Fruit fly (Drosophila melanogaster) whole organism, embryonic: ENCODE measurements around the gene slif.

Experiments used
- B-H2 ChIP-seq: fragments of 200-800 bp; sonication (Bioruptor generic); optimal IDR thresholded peaks from 2 replicates; lab custom pipeline; 2018; ENCODE audit warnings: missing biosample characterization, mild to moderate bottlenecking, missing genetic modification characterization
- CG10565 ChIP-seq: fragments of 200-800 bp; sonication (Bioruptor generic); optimal IDR thresholded peaks from 3 replicates; lab custom pipeline; 2016; ENCODE audit warnings: missing biosample characterization, mild to moderate bottlenecking, missing genetic modification characterization
- CG11247 ChIP-seq: fragments of 200-800 bp; sonication (Bioruptor generic); IDR thresholded peaks from 2 replicates; pipeline ENCODE4 v1.3.6; 2022; ENCODE audit warnings: missing biosample characterization, missing genetic modification characterization
- CG11456 ChIP-seq: fragments of 200-800 bp; sonication (Bioruptor generic); IDR thresholded peaks from 3 replicates; pipeline ENCODE4 v1.3.6; 2022; ENCODE audit warnings: missing biosample characterization, missing genetic modification characterization
- CG11723 ChIP-seq: fragments of 200-800 bp; sonication (Bioruptor generic); optimal IDR thresholded peaks from 2 replicates; lab custom pipeline; 2017; ENCODE audit warnings: missing biosample characterization, mild to moderate bottlenecking, missing genetic modification characterization
- CG14014 ChIP-seq: fragments of 200-800 bp; sonication (Bioruptor generic); IDR thresholded peaks from 2 replicates; pipeline ENCODE4 v1.3.6; 2022; ENCODE audit warnings: missing biosample characterization, missing genetic modification characterization
- CG15696 ChIP-seq: fragments of 200-800 bp; sonication (Bioruptor generic); optimal IDR thresholded peaks from 2 replicates; lab custom pipeline; 2019; ENCODE audit warnings: missing biosample characterization, mild to moderate bottlenecking, missing genetic modification characterization, moderate library complexity
- CG16779 ChIP-seq: fragments of 200-800 bp; sonication (Bioruptor generic); IDR thresholded peaks from 2 replicates; pipeline ENCODE4 v1.3.6; 2022; ENCODE audit warnings: missing biosample characterization, missing genetic modification characterization
- CG2202 ChIP-seq: fragments of 200-800 bp; sonication (Bioruptor generic); optimal IDR thresholded peaks from 2 replicates; lab custom pipeline; 2018; ENCODE audit warnings: missing biosample characterization, mild to moderate bottlenecking, missing genetic modification characterization
- CG2875 ChIP-seq: fragments of 200-800 bp; sonication (Bioruptor generic); optimal IDR thresholded peaks from 2 replicates; lab custom pipeline; 2017; ENCODE audit warnings: missing biosample characterization, mild to moderate bottlenecking, missing genetic modification characterization, missing genetic modification reagents
- CG31365 ChIP-seq: fragments of 200-800 bp; sonication (Bioruptor generic); optimal IDR thresholded peaks from 2 replicates; lab custom pipeline; 2018; ENCODE audit warnings: missing biosample characterization, mild to moderate bottlenecking, missing genetic modification characterization
- CG3281 ChIP-seq: fragments of 200-800 bp; sonication (Bioruptor generic); optimal IDR thresholded peaks from 3 replicates; lab custom pipeline; 2017; ENCODE audit warnings: missing biosample characterization, mild to moderate bottlenecking, missing genetic modification characterization
- CG33213 ChIP-seq: fragments of 200-800 bp; sonication (Bioruptor generic); optimal IDR thresholded peaks from 3 replicates; lab custom pipeline; 2016; ENCODE audit warnings: missing biosample characterization, missing genetic modification characterization
- CG3407 ChIP-seq: fragments of 200-800 bp; sonication (Bioruptor generic); optimal IDR thresholded peaks from 2 replicates; lab custom pipeline; 2018; ENCODE audit warnings: missing biosample characterization, mild to moderate bottlenecking, missing genetic modification characterization
- CG4282 ChIP-seq: fragments of 200-800 bp; sonication (Bioruptor generic); optimal IDR thresholded peaks from 2 replicates; lab custom pipeline; 2016; ENCODE audit warnings: missing biosample characterization, missing genetic modification characterization
- CG4730 ChIP-seq: fragments of 200-800 bp; sonication (Bioruptor generic); IDR thresholded peaks from 2 replicates; pipeline ENCODE4 v1.3.6; 2022; ENCODE audit warnings: missing biosample characterization, missing genetic modification characterization
- CG4820 ChIP-seq: fragments of 200-800 bp; sonication (Bioruptor generic); optimal IDR thresholded peaks from 3 replicates; lab custom pipeline; 2016; ENCODE audit warnings: missing biosample characterization, missing genetic modification characterization
- CG5180 ChIP-seq: fragments of 200-800 bp; sonication (Bioruptor generic); optimal IDR thresholded peaks from 3 replicates; lab custom pipeline; 2017; ENCODE audit warnings: missing biosample characterization, missing genetic modification characterization, mild to moderate bottlenecking, moderate library complexity, missing genetic modification reagents
- CG8281 ChIP-seq: fragments of 200-800 bp; sonication (Bioruptor generic); optimal IDR thresholded peaks from 2 replicates; lab custom pipeline; 2018; ENCODE audit warnings: missing biosample characterization, mild to moderate bottlenecking, missing genetic modification characterization, moderate library complexity
- CG9609 ChIP-seq: fragments of 200-800 bp; sonication (Bioruptor generic); optimal IDR thresholded peaks from 3 replicates; lab custom pipeline; 2016; ENCODE audit warnings: missing biosample characterization, missing genetic modification characterization
- CG9727 ChIP-seq: fragments of 200-800 bp; sonication (Bioruptor generic); optimal IDR thresholded peaks from 3 replicates; lab custom pipeline; 2017; ENCODE audit warnings: missing biosample characterization, mild to moderate bottlenecking, missing genetic modification characterization
- CG9932 ChIP-seq: fragments of 200-800 bp; sonication (Bioruptor generic); IDR thresholded peaks from 2 replicates; pipeline ENCODE4 v1.3.6; 2022; ENCODE audit warnings: missing biosample characterization, missing genetic modification characterization
- Dp ChIP-seq: fragments of 200-800 bp; sonication (Bioruptor generic); optimal IDR thresholded peaks from 2 replicates; lab custom pipeline; 2018; ENCODE audit warnings: missing biosample characterization, mild to moderate bottlenecking, missing genetic modification characterization, moderate library complexity
- MBD-R2 ChIP-seq: fragments of 200-800 bp; sonication (Bioruptor generic); IDR thresholded peaks from 2 replicates; pipeline ENCODE4 v1.3.6; 2022; ENCODE audit warnings: missing biosample characterization, missing genetic modification characterization
- Oli ChIP-seq: fragments of 200-800 bp; sonication (Bioruptor generic); optimal IDR thresholded peaks from 2 replicates; lab custom pipeline; 2018; ENCODE audit warnings: missing biosample characterization, mild to moderate bottlenecking, missing genetic modification characterization, moderate library complexity
- Pdp1 ChIP-seq, 2 experiments: fragments of 200-800 bp; sonication (Bioruptor generic); optimal IDR thresholded peaks; 3 replicates each; lab custom pipeline; 2016; ENCODE audit warnings: missing biosample characterization in 2 of 2, missing genetic modification characterization in 2 of 2, mild to moderate bottlenecking in 1 of 2, moderate library complexity in 1 of 2
- Rx ChIP-seq: fragments of 200-800 bp; sonication (Bioruptor generic); IDR thresholded peaks from 2 replicates; pipeline ENCODE4 v1.3.6; 2022; ENCODE audit warnings: missing biosample characterization, missing genetic modification characterization
- Ssrp ChIP-seq: fragments of 200-800 bp; sonication (Bioruptor generic); optimal IDR thresholded peaks from 2 replicates; lab custom pipeline; 2018; ENCODE audit warnings: missing biosample characterization, mild to moderate bottlenecking, missing genetic modification characterization, moderate library complexity
- ara ChIP-seq: fragments of 200-800 bp; sonication (Bioruptor generic); IDR thresholded peaks from 2 replicates; pipeline ENCODE4 v1.3.6; 2022; ENCODE audit warnings: missing biosample characterization, missing genetic modification characterization
- bsh ChIP-seq, 2 experiments: fragments of 200-800 bp; sonication (Bioruptor generic); optimal IDR thresholded peaks; 2 replicates each; lab custom pipeline; 2017 to 2018; ENCODE audit warnings: mild to moderate bottlenecking in 2 of 2, missing biosample characterization in 2 of 2, missing genetic modification characterization in 2 of 2, moderate library complexity in 1 of 2
- cad ChIP-seq: fragments of >200 bp; optimal IDR thresholded peaks from 2 replicates; lab custom pipeline; 2017; ENCODE audit warnings: missing biosample characterization, missing genetic modification characterization
- en ChIP-seq: fragments of 200-800 bp; sonication (Bioruptor generic); optimal IDR thresholded peaks from 2 replicates; lab custom pipeline; 2016; ENCODE audit warnings: missing biosample characterization, missing genetic modification characterization
- gce ChIP-seq: fragments of 200-800 bp; sonication (Bioruptor generic); IDR thresholded peaks from 3 replicates; pipeline ENCODE4 v1.3.6; 2022; ENCODE audit warnings: missing biosample characterization, missing genetic modification characterization
- grau ChIP-seq: fragments of 200-800 bp; optimal IDR thresholded peaks from 3 replicates; lab custom pipeline; 2019; ENCODE audit warnings: missing biosample characterization, mild to moderate bottlenecking, missing genetic modification characterization, moderate library complexity
- h ChIP-seq: fragments of >200 bp; optimal IDR thresholded peaks from 2 replicates; lab custom pipeline; 2017
- her ChIP-seq: fragments of 200-800 bp; sonication (Bioruptor generic); optimal IDR thresholded peaks from 2 replicates; lab custom pipeline; 2016; ENCODE audit warnings: missing biosample characterization, missing genetic modification characterization
- jing ChIP-seq: fragments of 200-800 bp; sonication (Bioruptor generic); optimal IDR thresholded peaks from 2 replicates; lab custom pipeline; 2018; ENCODE audit warnings: missing biosample characterization, mild to moderate bottlenecking, missing genetic modification characterization
- knrl ChIP-seq: fragments of 200-800 bp; sonication (Bioruptor generic); IDR thresholded peaks from 3 replicates; pipeline ENCODE4 v1.3.6; 2022; ENCODE audit warnings: missing biosample characterization, missing genetic modification characterization; ENCODE audit not compliant: partially characterized antibody
- lab ChIP-seq: fragments of 200-800 bp; sonication (Bioruptor generic); optimal IDR thresholded peaks from 3 replicates; lab custom pipeline; 2017; ENCODE audit warnings: missing biosample characterization, missing genetic modification characterization, mild to moderate bottlenecking, moderate library complexity, missing genetic modification reagents
- lmd ChIP-seq: fragments of 200-800 bp; sonication (Bioruptor generic); IDR thresholded peaks from 2 replicates; pipeline ENCODE4 v1.3.6; 2022; ENCODE audit warnings: missing biosample characterization, missing genetic modification characterization
- p53 ChIP-seq: fragments of 200-800 bp; sonication (Bioruptor generic); optimal IDR thresholded peaks from 2 replicates; lab custom pipeline; 2016; ENCODE audit warnings: missing biosample characterization, missing genetic modification characterization
- pb ChIP-seq: fragments of 200-800 bp; sonication (Bioruptor generic); optimal IDR thresholded peaks from 3 replicates; lab custom pipeline; 2016; ENCODE audit warnings: missing biosample characterization, missing genetic modification characterization
- pho ChIP-seq: fragments of 200-800 bp; sonication (Bioruptor generic); optimal IDR thresholded peaks from 2 replicates; lab custom pipeline; 2016; ENCODE audit warnings: missing biosample characterization, missing genetic modification characterization
- repo ChIP-seq: fragments of 200-800 bp; sonication (Bioruptor generic); optimal IDR thresholded peaks from 2 replicates; lab custom pipeline; 2016; ENCODE audit warnings: missing biosample characterization, missing genetic modification characterization
- salm ChIP-seq: fragments of 200-800 bp; sonication (Bioruptor generic); optimal IDR thresholded peaks from 2 replicates; lab custom pipeline; 2018; ENCODE audit warnings: missing biosample characterization, mild to moderate bottlenecking, missing genetic modification characterization
- scrt ChIP-seq: fragments of 200-800 bp; sonication (Bioruptor generic); optimal IDR thresholded peaks from 2 replicates; lab custom pipeline; 2018; ENCODE audit warnings: missing biosample characterization, mild to moderate bottlenecking, missing genetic modification characterization, moderate library complexity
- sisA ChIP-seq: fragments of 200-800 bp; sonication (Bioruptor generic); IDR thresholded peaks from 2 replicates; pipeline ENCODE4 v1.3.6; 2022; ENCODE audit warnings: missing biosample characterization, missing genetic modification characterization
- sug ChIP-seq: fragments of 200-800 bp; optimal IDR thresholded peaks from 2 replicates; lab custom pipeline; 2019; ENCODE audit warnings: missing biosample characterization, mild to moderate bottlenecking, missing genetic modification characterization, moderate library complexity
- ttk ChIP-seq: fragments of 200-800 bp; sonication (Bioruptor generic); IDR thresholded peaks from 2 replicates; pipeline ENCODE4 v2.1.2; 2022; ENCODE audit warnings: missing biosample characterization, missing genetic modification characterization
- tup ChIP-seq: fragments of 200-800 bp; sonication (Bioruptor generic); optimal IDR thresholded peaks from 2 replicates; lab custom pipeline; 2016; ENCODE audit warnings: missing biosample characterization, mild to moderate bottlenecking, missing genetic modification characterization, moderate library complexity

slif gene

dm6 chr3L:22871030-22871844 is 9.6 kb upstream of the slif start (continued):
- no peak for TF ChIP-seq scrt
- no peak for TF ChIP-seq lab (GFP tag; lab: Kevin White, UChicago)
- no peak for TF ChIP-seq Dp (GFP tag; lab: Kevin White, UChicago)
- no peak for TF ChIP-seq CG15696 (tag; lab: Kevin White, UChicago)
- no peak for TF ChIP-seq her (GFP tag; lab: Kevin White, UChicago)
- no peak for TF ChIP-seq CG4820
- TF ChIP-seq Rx (GFP tag; lab: Robert Waterston, UW), result no peak
- TF ChIP-seq gce (GFP tag; lab: Robert Waterston, UW), result no peak
- no peak for TF ChIP-seq B-H2 (GFP tag; lab: Kevin White, UChicago)
- no peak for TF ChIP-seq pho (GFP tag; lab: Kevin White, UChicago)
- TF ChIP-seq sisA, result no peak
- TF ChIP-seq CG33213 (GFP tag; lab: Kevin White, UChicago), result peak; percentile 2
- no peak for TF ChIP-seq CG8281
- no peak for TF ChIP-seq Ssrp (tag; lab: Kevin White, UChicago)
- peak; percentile 5 for TF ChIP-seq CG4282 (GFP tag; lab: Kevin White, UChicago)
- no peak for TF ChIP-seq sug (tag; lab: Kevin White, UChicago)
- TF ChIP-seq pb, result no peak
- 0 out of 3 replicates have a peak, but pooled peaks have one; percentile 21 for TF ChIP-seq CG11456 (GFP tag; lab: Robert Waterston, UW)
- no peak for TF ChIP-seq jing (GFP tag; lab: Kevin White, UChicago)
- no peak for TF ChIP-seq ara (GFP tag; lab: Robert Waterston, UW)
- peak; percentile 41; the same call in 1 of the 2 replicates for TF ChIP-seq CG11247 (GFP tag; lab: Robert Waterston, UW)
- TF ChIP-seq CG10565 (GFP tag; lab: Kevin White, UChicago), result no peak
- peak; percentile 46; the same call in 1 of the 2 replicates for TF ChIP-seq MBD-R2
- peak; percentile 67; the same call in 2 of the 3 replicates for TF ChIP-seq knrl (GFP tag; lab: Robert Waterston, UW)
- TF ChIP-seq CG9932, result peak; percentile 48
- no peak for TF ChIP-seq en (GFP tag; lab: Kevin White, UChicago)
- TF ChIP-seq tup (GFP tag; lab: Kevin White, UChicago), result no peak
- no peak for TF ChIP-seq CG16779 (GFP tag; lab: Robert Waterston, UW)
- TF ChIP-seq CG14014 (GFP tag; lab: Robert Waterston, UW), result peak; percentile 34; the same call in 1 of the 2 replicates
- peak; percentile 17 for TF ChIP-seq grau (tag; lab: Kevin White, UChicago)
- no peak for TF ChIP-seq cad
- TF ChIP-seq CG2875 (GFP tag; lab: Kevin White, UChicago), result no peak
- TF ChIP-seq repo, result no peak
- no peak for TF ChIP-seq CG2202 (tag; lab: Kevin White, UChicago)
- no peak for TF ChIP-seq p53 (GFP tag; lab: Kevin White, UChicago)
- TF ChIP-seq CG4730, result no peak
- TF ChIP-seq CG9609 (GFP tag; lab: Kevin White, UChicago), result peak; percentile 13
- no peak for TF ChIP-seq CG11723
- TF ChIP-seq salm, result no peak
- no peak for TF ChIP-seq CG3407 (GFP tag; lab: Kevin White, UChicago)
- no peak for TF ChIP-seq h (lab: Kevin White, UChicago)
- TF ChIP-seq CG31365 (tag; lab: Kevin White, UChicago), result no peak
- TF ChIP-seq Oli (tag; lab: Kevin White, UChicago), result no peak
- TF ChIP-seq Pdp1 (GFP tag; optimal IDR thresholded peaks at IDR 0.05; lab: Kevin White, UChicago), result peak in 1 of 2 experiments; percentile 73
- TF ChIP-seq bsh (GFP tag; optimal IDR thresholded peaks at IDR 0.05; lab: Kevin White, UChicago), result no peak
- no peak for TF ChIP-seq CG5180 (GFP tag; lab: Kevin White, UChicago)
- peak; percentile 11; the same call in 1 of the 2 replicates for TF ChIP-seq lmd (GFP tag; lab: Robert Waterston, UW)
- TF ChIP-seq CG3281 (GFP tag; lab: Kevin White, UChicago), result peak; percentile 41
- TF ChIP-seq ttk, result no peak
- TF ChIP-seq CG9727 (GFP tag; lab: Kevin White, UChicago), result peak; percentile 11
